Worm (Caenorhabditis elegans) whole organism, midembryonic: ENCODE results near the gene C44B11.1.

Source experiments
- T22C8.4 ChIP-seq: fragments of 200-800 bp; sonication (Bioruptor generic); IDR thresholded peaks from 2 replicates; pipeline ENCODE4 v1.3.6; 2022; ENCODE audit warnings: missing genetic modification characterization, missing compliant biosample characterization
- cog-1 ChIP-seq: sonication (generic microtip); optimal IDR thresholded peaks from 2 replicates; lab custom pipeline; 2016; ENCODE audit warnings: missing genetic modification characterization, missing compliant biosample characterization
- flt-1 ChIP-seq: fragments of 200-800 bp; sonication (Bioruptor generic); IDR thresholded peaks from 2 replicates; pipeline ENCODE4 v1.3.6; 2022; ENCODE audit warnings: missing genetic modification characterization, missing compliant biosample characterization
- klf-2 ChIP-seq: fragments of 200-800 bp; sonication (Bioruptor generic); conservative IDR thresholded peaks from 2 replicates; pipeline ENCODE4 v1.3.6; 2022; ENCODE audit warnings: missing genetic modification reagents, missing genetic modification characterization, missing compliant biosample characterization
- med-1 ChIP-seq: sonication (generic microtip); optimal IDR thresholded peaks from 2 replicates; lab custom pipeline; 2017; ENCODE audit warnings: missing genetic modification characterization, mild to moderate bottlenecking, missing compliant biosample characterization, antibody characterized with exemption, missing genetic modification reagents; ENCODE audit not compliant: insufficient read depth
- ref-1 ChIP-seq: fragments of 200-800 bp; sonication (Bioruptor generic); conservative IDR thresholded peaks from 2 replicates; pipeline ENCODE4 v1.3.6; 2022; ENCODE audit warnings: missing genetic modification reagents, missing genetic modification characterization, missing compliant biosample characterization
- tab-1 ChIP-seq: fragments of 200-800 bp; sonication (Bioruptor generic); IDR thresholded peaks from 2 replicates; pipeline ENCODE4 v1.3.6; 2022; ENCODE audit warnings: missing genetic modification characterization, missing compliant biosample characterization
- ztf-23 ChIP-seq: fragments of 200-800 bp; sonication (Bioruptor generic); IDR thresholded peaks from 2 replicates; pipeline ENCODE4 v1.3.6; 2022; ENCODE audit warnings: missing genetic modification reagents, missing genetic modification characterization, missing compliant biosample characterization
- ztf-29 ChIP-seq: fragments of 200-800 bp; sonication (Bioruptor generic); IDR thresholded peaks from 2 replicates; pipeline ENCODE4 v1.3.6; 2022; ENCODE audit warnings: missing genetic modification reagents, missing genetic modification characterization, missing compliant biosample characterization

ce11 chrIII:3176775-3177174 lies 21.7 kb downstream of the C44B11.1 start:
- TF ChIP-seq tab-1 (no peak), ztf-29 (no peak), T22C8.4 (GFP tag; lab: Robert Waterston, UW) (no peak), med-1 (GFP tag; lab: Kevin White, UChicago) (no peak), klf-2 (GFP tag; lab: Robert Waterston, UW) (no peak), ref-1 (GFP tag; lab: Robert Waterston, UW) (no peak), flt-1 (GFP tag; lab: Robert Waterston, UW) (no peak), ztf-23 (no peak), cog-1 (tag; lab: Kevin White, UChicago) (no peak)
